Fruit fly (Drosophila melanogaster): ENCODE measurements around the gene CG7632.

Gene CG7632

dm6 chr3L:21304400-21304799 is at the start of gene CG7632, which contains the start of gene CG11309:
Gene CG7632, plus strand, starts transcription at chr3L:21304697.
Gene CG11309, minus strand, starts transcription at chr3L:21304658.
- TF ChIP-seq CTCF (GFP tag; optimal IDR thresholded peaks at IDR 0.05) (peak; percentile 81), NFAT (GFP tag; IDR thresholded peaks at IDR 0.05) (peak; percentile 97), Hey (tag; optimal IDR thresholded peaks at IDR 0.05) (peak; percentile 98), nerfin-1 (tag; optimal IDR thresholded peaks at IDR 0.05) (peak; percentile 100), Mad (GFP tag; optimal IDR thresholded peaks at IDR 0.05) (peak; percentile 98), CG32772 (GFP tag; IDR thresholded peaks at IDR 0.05) (peak; percentile 93), CG14667 (GFP tag; IDR thresholded peaks at IDR 0.05) (peak; percentile 89), HmgD (GFP tag; optimal IDR thresholded peaks at IDR 0.05) (peak; percentile 97), btn (GFP tag; optimal IDR thresholded peaks at IDR 0.05) (peak; percentile 98), sug (tag; optimal IDR thresholded peaks at IDR 0.05) (peak; percentile 99), sqz (GFP tag; optimal IDR thresholded peaks at IDR 0.05) (peak; percentile 99), ftz-f1 (GFP tag; optimal IDR thresholded peaks at IDR 0.05) (peak; percentile 93), ato (GFP tag; IDR thresholded peaks at IDR 0.05; ENCODE audit: partially characterized antibody) (no peak), fd102C (GFP tag; optimal IDR thresholded peaks at IDR 0.05) (peak; percentile 98), so (GFP tag; IDR thresholded peaks at IDR 0.05) (peak; percentile 99), CG12769 (tag; optimal IDR thresholded peaks at IDR 0.05) (peak; percentile 100), pan (optimal IDR thresholded peaks at IDR 0.05) (no peak), pan (GFP tag; optimal IDR thresholded peaks at IDR 0.05 in 1 of 2, IDR thresholded peaks at IDR 0.05 in 1 of 2) (peak in 1 of 2 experiments; percentile 99), Eip74EF (GFP tag; optimal IDR thresholded peaks at IDR 0.05) (peak in 1 of 2 experiments; percentile 100), CG9817 (tag; optimal IDR thresholded peaks at IDR 0.05) (peak; percentile 99), CG34376 (GFP tag; optimal IDR thresholded peaks at IDR 0.05) (peak; percentile 100), CG7745 (tag; optimal IDR thresholded peaks at IDR 0.05) (peak; percentile 97), lola (GFP tag; optimal IDR thresholded peaks at IDR 0.05) (peak in 1 of 3 experiments; percentile 100), sd (tag; optimal IDR thresholded peaks at IDR 0.05) (peak; percentile 96), Ada2b (GFP tag; IDR thresholded peaks at IDR 0.05) (peak; percentile 97), CG33557 (GFP tag; optimal IDR thresholded peaks at IDR 0.05) (peak; percentile 100), Mes4 (GFP tag; optimal IDR thresholded peaks at IDR 0.05) (peak; percentile 98), en (GFP tag; optimal IDR thresholded peaks at IDR 0.05) (peak; percentile 99), CG16813 (GFP tag; IDR thresholded peaks at IDR 0.05; ENCODE audit: partially characterized antibody) (peak; percentile 10; the same call in 1 of the 3 replicates), gt (GFP tag; IDR thresholded peaks at IDR 0.05) (peak; percentile 94), Six4 (GFP tag; optimal IDR thresholded peaks at IDR 0.05) (peak; percentile 99), CG16779 (GFP tag; IDR thresholded peaks at IDR 0.05) (peak; percentile 97), mirr (GFP tag; optimal IDR thresholded peaks at IDR 0.05) (peak; percentile 100), z (GFP tag; IDR thresholded peaks at IDR 0.05) (peak; percentile 82; the same call in 2 of the 3 replicates), CG1529 (GFP tag; optimal IDR thresholded peaks at IDR 0.05) (peak; percentile 99), nmo (GFP tag; optimal IDR thresholded peaks at IDR 0.05) (peak; percentile 100), H2.0 (GFP tag; IDR thresholded peaks at IDR 0.05) (peak; percentile 97), CG34422 (GFP tag; IDR thresholded peaks at IDR 0.05) (peak; percentile 97), Awh (GFP tag; IDR thresholded peaks at IDR 0.05) (peak; percentile 99), Ets97D (GFP tag; optimal IDR thresholded peaks at IDR 0.05) (peak; percentile 95), psq (GFP tag; optimal IDR thresholded peaks at IDR 0.05) (peak; percentile 93), CG8281 (tag; optimal IDR thresholded peaks at IDR 0.05) (peak; percentile 95), ttk (GFP tag; IDR thresholded peaks at IDR 0.05) (peak; percentile 97), CG10209 (GFP tag; optimal IDR thresholded peaks at IDR 0.05) (peak; percentile 99), CG17568 (GFP tag; optimal IDR thresholded peaks at IDR 0.05) (peak; percentile 99), slp2 (GFP tag; optimal IDR thresholded peaks at IDR 0.05) (peak; percentile 98), CG18262 (tag; optimal IDR thresholded peaks at IDR 0.05) (peak; percentile 100), CG12219 (GFP tag; optimal IDR thresholded peaks at IDR 0.05) (peak; percentile 100), CG30431 (GFP tag; optimal IDR thresholded peaks at IDR 0.05) (peak; percentile 94), sens (GFP tag) (peak; percentile 100), Kr (GFP tag; optimal IDR thresholded peaks at IDR 0.05) (peak; percentile 90)
